Fruit fly (Drosophila melanogaster) whole organism, embryonic: ENCODE results near the gene CG3662.

ENCODE experiments used
- Antp ChIP-seq: fragments of 200-800 bp; sonication (Bioruptor generic); optimal IDR thresholded peaks from 3 replicates; lab custom pipeline; 2016; ENCODE audit warnings: missing biosample characterization, missing genetic modification characterization
- Blimp-1 ChIP-seq: fragments of 200-800 bp; sonication (Bioruptor generic); optimal IDR thresholded peaks from 3 replicates; lab custom pipeline; 2018; ENCODE audit warnings: missing biosample characterization, missing genetic modification characterization, mild to moderate bottlenecking, moderate library complexity, missing genetic modification reagents
- CG10209 ChIP-seq: fragments of 200-800 bp; sonication (Bioruptor generic); optimal IDR thresholded peaks from 3 replicates; lab custom pipeline; 2017; ENCODE audit warnings: missing biosample characterization, mild to moderate bottlenecking, missing genetic modification characterization, missing genetic modification reagents
- CG10274 ChIP-seq: fragments of 200-800 bp; sonication (Bioruptor generic); optimal IDR thresholded peaks from 3 replicates; lab custom pipeline; 2017; ENCODE audit warnings: missing biosample characterization, mild to moderate bottlenecking, missing genetic modification characterization
- CG10543 ChIP-seq: fragments of 200-800 bp; sonication (Bioruptor generic); optimal IDR thresholded peaks from 3 replicates; lab custom pipeline; 2017; ENCODE audit warnings: missing biosample characterization, mild to moderate bottlenecking, missing genetic modification characterization, moderate library complexity
- CG12769 ChIP-seq: fragments of 200-800 bp; sonication (Bioruptor generic); optimal IDR thresholded peaks from 2 replicates; lab custom pipeline; 2019; ENCODE audit warnings: missing biosample characterization, mild to moderate bottlenecking, missing genetic modification characterization, moderate library complexity
- CG15073 ChIP-seq: fragments of 200-800 bp; sonication (Bioruptor generic); optimal IDR thresholded peaks from 2 replicates; lab custom pipeline; 2016; ENCODE audit warnings: missing biosample characterization, missing genetic modification characterization
- CG15269 ChIP-seq: fragments of 200-800 bp; sonication (Bioruptor generic); optimal IDR thresholded peaks from 2 replicates; lab custom pipeline; 2018; ENCODE audit warnings: missing biosample characterization, mild to moderate bottlenecking, missing genetic modification characterization, moderate library complexity
- CG15514 ChIP-seq: fragments of 200-800 bp; sonication (Bioruptor generic); optimal IDR thresholded peaks from 3 replicates; lab custom pipeline; 2017; ENCODE audit warnings: missing biosample characterization, missing genetic modification characterization, mild to moderate bottlenecking, moderate library complexity, missing genetic modification reagents
- CG17829 ChIP-seq: fragments of 200-800 bp; optimal IDR thresholded peaks from 2 replicates; lab custom pipeline; 2019; ENCODE audit warnings: missing biosample characterization, mild to moderate bottlenecking, missing genetic modification characterization, moderate library complexity
- CG2712 ChIP-seq: fragments of 200-800 bp; optimal IDR thresholded peaks from 3 replicates; lab custom pipeline; 2019; ENCODE audit warnings: missing biosample characterization, mild to moderate bottlenecking, missing genetic modification characterization, moderate library complexity
- CG31224 ChIP-seq: fragments of 200-800 bp; sonication (Bioruptor generic); IDR thresholded peaks from 2 replicates; pipeline ENCODE4 v1.3.6; 2022; ENCODE audit warnings: missing biosample characterization, missing genetic modification characterization
- CG3838 ChIP-seq: fragments of 200-800 bp; sonication (Bioruptor generic); optimal IDR thresholded peaks from 3 replicates; lab custom pipeline; 2016; ENCODE audit warnings: missing biosample characterization, missing genetic modification characterization
- CG3995 ChIP-seq: fragments of 200-800 bp; sonication (Bioruptor generic); optimal IDR thresholded peaks from 3 replicates; lab custom pipeline; 2016; ENCODE audit warnings: missing biosample characterization, missing genetic modification characterization
- CG43689 ChIP-seq: fragments of 200-800 bp; sonication (Bioruptor generic); IDR thresholded peaks from 2 replicates; pipeline ENCODE4 v1.3.6; 2022; ENCODE audit warnings: missing biosample characterization, missing genetic modification characterization
- CG6683 ChIP-seq: fragments of 200-800 bp; sonication (Bioruptor generic); optimal IDR thresholded peaks from 2 replicates; lab custom pipeline; 2017; ENCODE audit warnings: missing biosample characterization, mild to moderate bottlenecking, missing genetic modification characterization, missing genetic modification reagents
- CG7271 ChIP-seq: fragments of 200-800 bp; sonication (Bioruptor generic); optimal IDR thresholded peaks from 2 replicates; lab custom pipeline; 2018; ENCODE audit warnings: missing biosample characterization, mild to moderate bottlenecking, missing genetic modification characterization, moderate library complexity
- CG8944 ChIP-seq: fragments of 200-800 bp; sonication (Bioruptor generic); optimal IDR thresholded peaks from 3 replicates; lab custom pipeline; 2016; ENCODE audit warnings: missing biosample characterization, missing genetic modification characterization
- CG9609 ChIP-seq: fragments of 200-800 bp; sonication (Bioruptor generic); optimal IDR thresholded peaks from 3 replicates; lab custom pipeline; 2016; ENCODE audit warnings: missing biosample characterization, missing genetic modification characterization
- CG9727 ChIP-seq: fragments of 200-800 bp; sonication (Bioruptor generic); optimal IDR thresholded peaks from 3 replicates; lab custom pipeline; 2017; ENCODE audit warnings: missing biosample characterization, mild to moderate bottlenecking, missing genetic modification characterization
- CG9876 ChIP-seq: fragments of 200-800 bp; sonication (Bioruptor generic); optimal IDR thresholded peaks from 2 replicates; lab custom pipeline; 2016; ENCODE audit warnings: missing biosample characterization, missing genetic modification characterization
- Chrac-16 ChIP-seq: fragments of 200-800 bp; sonication (Bioruptor generic); optimal IDR thresholded peaks from 3 replicates; lab custom pipeline; 2016; ENCODE audit warnings: missing biosample characterization, missing genetic modification characterization
- CrebB ChIP-seq: fragments of 200-800 bp; sonication (Bioruptor generic); optimal IDR thresholded peaks from 3 replicates; lab custom pipeline; 2018; ENCODE audit warnings: missing biosample characterization, mild to moderate bottlenecking, missing genetic modification characterization
- D ChIP-seq, 2 experiments: fragments of 200-800 bp in 1 of 2; fragments of >200 bp in 1 of 2; sonication (Bioruptor generic) in 1 of 2; optimal IDR thresholded peaks; 2 replicates in 1 of 2; 3 replicates in 1 of 2; lab custom pipeline; 2017; ENCODE audit warnings: mild to moderate bottlenecking in 1 of 2, missing biosample characterization in 1 of 2, missing genetic modification characterization in 1 of 2, missing genetic modification reagents in 1 of 2
- Dll ChIP-seq: fragments of 200-800 bp; sonication (Bioruptor generic); IDR thresholded peaks from 4 replicates; pipeline ENCODE4 v1.3.6; 2022; ENCODE audit warnings: missing biosample characterization, missing genetic modification characterization; ENCODE audit not compliant: partially characterized antibody
- Ets97D ChIP-seq: fragments of 200-800 bp; sonication (Bioruptor generic); optimal IDR thresholded peaks from 3 replicates; lab custom pipeline; 2016; ENCODE audit warnings: missing biosample characterization, missing genetic modification characterization
- Hr39 ChIP-seq: fragments of >200 bp; optimal IDR thresholded peaks from 2 replicates; lab custom pipeline; 2017
- NC2α ChIP-seq: fragments of 200-800 bp; sonication (Bioruptor generic); optimal IDR thresholded peaks from 2 replicates; lab custom pipeline; 2016; ENCODE audit warnings: missing biosample characterization, missing genetic modification characterization
- NK7.1 ChIP-seq: fragments of 200-800 bp; sonication (Bioruptor generic); optimal IDR thresholded peaks from 3 replicates; lab custom pipeline; 2016; ENCODE audit warnings: missing biosample characterization, missing genetic modification characterization
- Sry-β ChIP-seq: fragments of 200-800 bp; sonication (Bioruptor generic); optimal IDR thresholded peaks from 2 replicates; lab custom pipeline; 2018; ENCODE audit warnings: missing biosample characterization, mild to moderate bottlenecking, missing genetic modification characterization, moderate library complexity
- Ssrp ChIP-seq: fragments of 200-800 bp; sonication (Bioruptor generic); optimal IDR thresholded peaks from 2 replicates; lab custom pipeline; 2018; ENCODE audit warnings: missing biosample characterization, mild to moderate bottlenecking, missing genetic modification characterization, moderate library complexity
- Tbp ChIP-seq: fragments of >200 bp; optimal IDR thresholded peaks from 2 replicates; lab custom pipeline; 2018; ENCODE audit warnings: missing biosample characterization, missing genetic modification characterization
- Usf ChIP-seq: fragments of 200-800 bp; sonication (Bioruptor generic); optimal IDR thresholded peaks from 2 replicates; lab custom pipeline; 2017; ENCODE audit warnings: missing genotype, missing biosample characterization, missing genetic modification characterization
- YL-1 ChIP-seq: fragments of 200-800 bp; sonication (Bioruptor generic); optimal IDR thresholded peaks from 3 replicates; lab custom pipeline; 2017; ENCODE audit warnings: missing biosample characterization, mild to moderate bottlenecking, missing genetic modification characterization
- al ChIP-seq: fragments of 200-800 bp; sonication (Bioruptor generic); IDR thresholded peaks from 2 replicates; pipeline ENCODE4 v1.3.6; 2022; ENCODE audit warnings: missing biosample characterization, missing genetic modification characterization
- ato ChIP-seq: fragments of 200-800 bp; sonication (Bioruptor generic); IDR thresholded peaks from 2 replicates; pipeline ENCODE4 v1.3.6; 2022; ENCODE audit warnings: missing biosample characterization, missing genetic modification characterization; ENCODE audit not compliant: partially characterized antibody
- bigmax ChIP-seq: fragments of 200-800 bp; sonication (Bioruptor generic); optimal IDR thresholded peaks from 2 replicates; lab custom pipeline; 2018; ENCODE audit warnings: missing biosample characterization, mild to moderate bottlenecking, missing genetic modification characterization
- chm ChIP-seq: fragments of 200-800 bp; sonication (Bioruptor generic); IDR thresholded peaks from 2 replicates; pipeline ENCODE4 v1.3.6; 2022; ENCODE audit warnings: missing biosample characterization, missing genetic modification characterization
- dysf ChIP-seq: fragments of 200-800 bp; sonication (Bioruptor generic); IDR thresholded peaks from 3 replicates; pipeline ENCODE4 v1.3.6; 2022; ENCODE audit warnings: missing biosample characterization, missing genetic modification characterization
- ems ChIP-seq: fragments of 200-800 bp; sonication (Bioruptor generic); optimal IDR thresholded peaks from 3 replicates; lab custom pipeline; 2016; ENCODE audit warnings: missing biosample characterization, missing genetic modification characterization
- exex ChIP-seq: fragments of 200-800 bp; sonication (Bioruptor generic); optimal IDR thresholded peaks from 4 replicates; lab custom pipeline; 2018; ENCODE audit warnings: missing biosample characterization, mild to moderate bottlenecking, missing genetic modification characterization, moderate library complexity
- fru ChIP-seq: fragments of >200 bp; optimal IDR thresholded peaks from 2 replicates; lab custom pipeline; 2017
- gcm ChIP-seq: fragments of 200-800 bp; sonication (Bioruptor generic); optimal IDR thresholded peaks from 2 replicates; lab custom pipeline; 2019; ENCODE audit warnings: missing biosample characterization, mild to moderate bottlenecking, missing genetic modification characterization, moderate library complexity
- grn ChIP-seq: fragments of 200-800 bp; sonication (Bioruptor generic); optimal IDR thresholded peaks from 3 replicates; lab custom pipeline; 2017; ENCODE audit warnings: missing biosample characterization, missing genetic modification characterization
- lmd ChIP-seq: fragments of 200-800 bp; sonication (Bioruptor generic); IDR thresholded peaks from 2 replicates; pipeline ENCODE4 v1.3.6; 2022; ENCODE audit warnings: missing biosample characterization, missing genetic modification characterization
- nmo ChIP-seq: fragments of 200-800 bp; sonication (Bioruptor generic); optimal IDR thresholded peaks from 2 replicates; lab custom pipeline; 2018; ENCODE audit warnings: missing biosample characterization, mild to moderate bottlenecking, missing genetic modification characterization, moderate library complexity
- org-1 ChIP-seq: fragments of 200-800 bp; sonication (Bioruptor generic); optimal IDR thresholded peaks from 2 replicates; lab custom pipeline; 2017; ENCODE audit warnings: missing biosample characterization, missing genetic modification characterization
- sob ChIP-seq: fragments of 200-800 bp; sonication (Bioruptor generic); IDR thresholded peaks from 2 replicates; pipeline ENCODE4 v1.3.6; 2022; ENCODE audit warnings: missing biosample characterization, missing genetic modification characterization
- sr ChIP-seq: fragments of 200-800 bp; sonication (Bioruptor generic); IDR thresholded peaks from 3 replicates; pipeline ENCODE4 v1.3.6; 2022; ENCODE audit warnings: missing biosample characterization, missing genetic modification characterization
- tll ChIP-seq, 2 experiments: fragments of 200-800 bp in 1 of 2; fragments of >200 bp in 1 of 2; sonication (Bioruptor generic) in 1 of 2; optimal IDR thresholded peaks; 2 replicates each; lab custom pipeline; 2017 to 2019; ENCODE audit warnings: missing biosample characterization in 2 of 2, missing genetic modification characterization in 2 of 2, mild to moderate bottlenecking in 1 of 2, moderate library complexity in 1 of 2
- vfl ChIP-seq: fragments of 200-800 bp; sonication (Bioruptor generic); optimal IDR thresholded peaks from 2 replicates; lab custom pipeline; 2016; ENCODE audit warnings: missing biosample characterization, missing genetic modification characterization

The CG3662 gene

DNA sequence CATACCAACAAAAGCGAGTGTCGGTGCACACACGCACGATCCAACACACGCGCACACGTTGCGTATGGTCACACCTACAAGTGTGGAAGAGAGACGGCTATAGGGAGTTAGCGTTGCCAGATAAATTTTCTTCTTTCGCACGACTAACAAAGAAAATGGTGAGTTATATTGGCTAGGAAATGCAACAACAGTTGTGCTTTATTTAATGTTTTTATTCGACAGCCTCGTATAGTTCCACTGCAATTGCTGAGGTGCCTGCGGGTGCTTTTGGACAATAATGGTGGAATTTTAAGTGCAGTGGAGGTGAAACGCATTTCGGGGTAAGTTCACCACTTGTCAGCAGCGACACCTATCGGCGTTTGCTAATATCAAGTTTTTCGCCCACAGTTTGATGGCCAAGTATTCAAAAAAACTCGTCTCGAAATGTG, 50.3 kb downstream of the CG3662 start (continued):
- TF ChIP-seq CG3995 (no peak), vfl (no peak), exex (tag; lab: Kevin White, UChicago) (no peak), Chrac-16 (GFP tag; lab: Kevin White, UChicago) (no peak), CG10209 (GFP tag; lab: Kevin White, UChicago) (no peak), sr (GFP tag; lab: Robert Waterston, UW) (no peak), Antp (GFP tag; lab: Kevin White, UChicago) (no peak), CG2712 (tag; lab: Kevin White, UChicago) (peak; percentile 18), Usf (GFP tag; lab: Kevin White, UChicago) (no peak), fru (no peak), CG15514 (peak; percentile 69), Dll (no peak), grn (GFP tag; lab: Kevin White, UChicago) (no peak), CG10274 (GFP tag; lab: Kevin White, UChicago) (no peak), bigmax (GFP tag; lab: Kevin White, UChicago) (no peak), NC2α (GFP tag; lab: Kevin White, UChicago) (no peak), gcm (no peak), org-1 (no peak), YL-1 (GFP tag; lab: Kevin White, UChicago) (peak; percentile 89), Sry-β (GFP tag; lab: Kevin White, UChicago) (peak; percentile 10), CG9727 (GFP tag; lab: Kevin White, UChicago) (no peak), Ets97D (GFP tag; lab: Kevin White, UChicago) (peak; percentile 12), dysf (no peak), CG3838 (GFP tag; lab: Kevin White, UChicago) (no peak), Ssrp (tag; lab: Kevin White, UChicago) (no peak), CG15073 (no peak), CG7271 (tag; lab: Kevin White, UChicago) (no peak), NK7.1 (GFP tag; lab: Kevin White, UChicago) (no peak), lmd (GFP tag; lab: Robert Waterston, UW) (no peak), CG31224 (GFP tag; lab: Robert Waterston, UW) (no peak), CG6683 (no peak), CG12769 (tag; lab: Kevin White, UChicago) (peak; percentile 53), tll (GFP tag; optimal IDR thresholded peaks at IDR 0.05; lab: Kevin White, UChicago) (no peak), CG15269 (no peak), CG17829 (tag; lab: Kevin White, UChicago) (no peak), CG8944 (GFP tag; lab: Kevin White, UChicago) (no peak), CG10543 (GFP tag; lab: Kevin White, UChicago) (peak; percentile 0), CG9609 (GFP tag; lab: Kevin White, UChicago) (peak; percentile 39), CG9876 (no peak), Tbp (no peak), D (optimal IDR thresholded peaks at IDR 0.05; lab: Kevin White, UChicago) (peak; percentile 40), D (GFP tag; optimal IDR thresholded peaks at IDR 0.05; lab: Kevin White, UChicago) (no peak), CG43689 (GFP tag; lab: Robert Waterston, UW) (no peak), nmo (peak; percentile 25), CrebB (tag; lab: Kevin White, UChicago) (peak; percentile 54), chm (GFP tag; lab: Robert Waterston, UW) (no peak), Hr39 (lab: Kevin White, UChicago) (no peak), Blimp-1 (GFP tag; lab: Kevin White, UChicago) (no peak), ems (GFP tag; lab: Kevin White, UChicago) (no peak), al (GFP tag; lab: Robert Waterston, UW) (no peak), sob (GFP tag; lab: Robert Waterston, UW) (peak; percentile 50), ato (peak; percentile 66)
